Worm (Caenorhabditis elegans): ENCODE measurements around the gene glb-29.

The glb-29 gene

DNA sequence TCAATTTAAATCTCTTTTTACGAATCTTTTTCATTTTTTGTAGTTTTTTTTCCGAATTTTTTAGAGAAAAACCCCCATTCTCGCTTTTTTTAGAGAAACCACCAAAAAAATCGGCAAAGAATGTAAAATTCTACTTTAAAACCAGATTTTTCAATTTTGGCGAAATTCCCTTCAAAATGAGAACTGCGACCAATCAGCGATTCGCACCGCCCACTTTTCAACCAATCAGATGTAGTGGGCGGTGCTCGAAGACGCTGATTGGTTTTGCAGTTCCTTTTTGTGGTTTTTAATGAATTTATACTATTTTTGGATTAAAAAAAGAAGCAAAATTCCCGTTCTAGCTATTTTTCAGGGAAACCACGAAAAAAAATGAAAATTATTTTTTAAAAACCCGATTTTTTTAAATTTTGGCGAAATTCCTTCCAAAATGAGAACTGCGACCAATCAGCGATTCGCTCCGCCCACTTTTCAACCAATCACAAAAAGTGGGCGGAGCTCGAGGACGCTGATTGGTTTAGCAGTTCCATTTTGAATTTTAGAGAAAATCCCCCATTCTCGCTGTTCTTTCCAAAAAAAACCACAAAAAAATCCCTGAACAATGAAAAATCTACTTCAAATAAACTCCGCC, 37.7 kb upstream of the glb-29 start:
- TF ChIP-seq zfp-3 (GFP tag; conservative IDR thresholded peaks at IDR 0.05) (no peak), mdt-29 (GFP tag; IDR thresholded peaks at IDR 0.05) (no peak), F37D6.2 (tag; optimal IDR thresholded peaks at IDR 0.05) (no peak), madf-5 (GFP tag; IDR thresholded peaks at IDR 0.05) (no peak), lin-1 (GFP tag; IDR thresholded peaks at IDR 0.05) (no peak), sdz-12 (GFP tag; optimal IDR thresholded peaks at IDR 0.05) (no peak), lin-38 (GFP tag; IDR thresholded peaks at IDR 0.05) (no peak), lin-15B (tag; optimal IDR thresholded peaks at IDR 0.05) (no peak), nhr-25 (tag; optimal IDR thresholded peaks at IDR 0.05; ENCODE audit: borderline replicate concordance, insufficient read depth) (no peak), R02D3.7 (tag; optimal IDR thresholded peaks at IDR 0.05) (no peak), ces-1 (GFP tag; optimal IDR thresholded peaks at IDR 0.05) (no peak), ceh-62 (tag; optimal IDR thresholded peaks at IDR 0.05) (no peak), zip-2 (tag; optimal IDR thresholded peaks at IDR 0.05) (no peak)

DNA sequence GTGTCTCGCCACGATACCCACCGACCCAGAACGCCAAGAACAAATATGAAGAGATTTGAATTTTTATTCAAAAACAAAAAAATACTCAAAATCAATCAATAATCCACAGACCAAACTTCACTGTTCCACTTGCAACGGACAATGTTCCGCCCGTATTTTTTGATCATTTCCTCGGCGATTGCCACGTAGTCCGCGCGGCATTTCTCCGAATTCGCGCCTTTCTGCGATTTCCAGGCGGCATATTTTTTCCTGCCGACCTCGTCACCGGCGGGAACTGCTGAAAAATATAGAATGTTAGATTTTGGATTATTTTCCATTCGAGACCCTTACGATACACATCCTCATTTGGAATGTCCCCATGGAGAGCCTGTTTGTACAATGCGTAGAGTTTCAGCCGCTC, 36.6 kb upstream of the glb-29 start:
- TF ChIP-seq F44E2.7 (GFP tag; IDR thresholded peaks at IDR 0.05), result no peak
- TF ChIP-seq nhr-25 (tag; optimal IDR thresholded peaks at IDR 0.05; ENCODE audit: borderline replicate concordance, insufficient read depth), result no peak
- no peak for TF ChIP-seq tag-97 (GFP tag; IDR thresholded peaks at IDR 0.05)
- TF ChIP-seq lsy-2 (tag; optimal IDR thresholded peaks at IDR 0.05), result no peak
- TF ChIP-seq F10B5.3 (tag; optimal IDR thresholded peaks at IDR 0.05), result no peak
- TF ChIP-seq aha-1 (tag), result peak; percentile 40
- TF ChIP-seq daf-12 (tag; optimal IDR thresholded peaks at IDR 0.05), result no peak
- peak; percentile 4 for TF ChIP-seq unc-130 (GFP tag; optimal IDR thresholded peaks at IDR 0.05)

DNA sequence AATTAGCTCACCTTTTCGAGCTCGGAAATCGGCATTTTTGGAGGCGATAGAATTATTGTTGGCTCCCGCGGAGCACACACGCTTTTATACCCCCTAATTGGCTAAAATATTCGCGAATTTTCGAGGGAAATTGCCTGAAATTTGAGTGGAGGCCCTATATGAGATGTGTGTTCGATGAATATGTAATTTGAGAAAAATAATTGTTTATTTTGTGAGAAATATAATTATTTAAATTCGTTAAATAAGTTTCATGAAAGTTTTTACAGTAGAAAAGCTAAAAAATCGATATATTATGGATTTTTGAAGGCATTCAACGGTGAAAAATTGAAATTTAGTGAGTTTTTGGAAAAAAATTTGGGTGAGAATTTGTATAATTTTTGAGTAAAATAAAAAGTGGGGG, 35.2 kb upstream of the glb-29 start, which contains the start of gene acbp-6:
Gene acbp-6 (minus strand): TSS at position 101 of the 400 bp plus-strand sequence.
- TF ChIP-seq unc-62 (GFP tag; optimal IDR thresholded peaks at IDR 0.05 in 1 of 2) (peak in 1 of 2 experiments; percentile 78), unc-62 (tag; optimal IDR thresholded peaks at IDR 0.05) (no peak), mep-1 (tag; optimal IDR thresholded peaks at IDR 0.05) (no peak)

DNA sequence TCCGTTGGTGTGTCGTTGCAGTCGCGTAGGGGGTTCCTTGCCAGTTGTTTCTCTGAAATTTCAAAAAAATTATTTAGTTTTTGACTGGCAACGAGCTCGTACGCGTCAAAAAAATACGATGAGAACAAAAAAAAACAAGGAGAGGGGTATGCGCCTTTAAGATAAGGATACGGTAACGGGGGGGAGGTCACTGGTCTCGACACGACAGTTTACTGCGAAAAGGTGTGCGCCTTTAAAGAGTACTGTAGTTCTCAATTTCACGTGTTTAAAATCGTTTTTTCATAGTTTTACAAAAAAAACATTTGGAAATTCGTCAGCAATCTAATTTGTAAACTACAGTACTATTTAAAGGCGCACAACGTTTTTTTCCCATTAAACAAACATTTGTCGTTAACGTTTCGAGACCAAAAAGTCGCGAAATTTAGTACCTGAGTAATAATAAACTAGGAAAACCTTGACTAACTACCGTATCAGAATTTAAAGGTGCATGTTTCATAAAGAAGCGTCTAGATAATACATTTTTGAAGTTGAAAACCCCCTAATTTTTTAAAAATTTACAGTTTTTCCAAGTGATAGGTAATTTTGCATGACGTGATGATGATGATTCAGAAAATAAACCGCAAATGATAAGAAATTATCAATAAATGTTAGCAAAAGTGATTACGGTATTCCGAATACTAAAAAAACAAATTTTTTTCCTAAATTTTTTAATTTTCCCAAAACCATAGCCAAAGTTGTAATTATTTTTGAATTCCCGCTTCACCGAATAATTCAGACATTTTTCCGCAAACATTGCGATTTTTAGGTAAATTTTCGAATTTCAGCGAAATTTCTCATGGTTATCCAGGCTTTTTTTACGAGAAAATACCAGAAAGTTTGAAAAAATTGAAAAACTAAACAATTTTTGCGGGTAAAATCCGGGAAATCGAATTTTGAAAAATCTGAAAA, 34.5 kb upstream of the glb-29 start:
- peak; percentile 34 for TF ChIP-seq nhr-48 (tag; optimal IDR thresholded peaks at IDR 0.05)
- no peak for TF ChIP-seq daf-12 (tag; optimal IDR thresholded peaks at IDR 0.05)
- no peak for TF ChIP-seq zfp-3 (GFP tag; conservative IDR thresholded peaks at IDR 0.05)
- no peak for TF ChIP-seq F49E8.2 (tag; optimal IDR thresholded peaks at IDR 0.05; ENCODE audit: borderline replicate concordance)
- TF ChIP-seq Y105C5A.15 (GFP tag; IDR thresholded peaks at IDR 0.05), result no peak
- peak; percentile 25 for TF ChIP-seq T20F7.1 (GFP tag; optimal IDR thresholded peaks at IDR 0.05)
- TF ChIP-seq lin-13 (GFP tag; optimal IDR thresholded peaks at IDR 0.05), result peak; percentile 23
- TF ChIP-seq unc-62 (GFP tag; optimal IDR thresholded peaks at IDR 0.05 in 1 of 2), result no peak
- no peak for TF ChIP-seq unc-62 (tag; optimal IDR thresholded peaks at IDR 0.05)
- TF ChIP-seq T26A8.4 (GFP tag; IDR thresholded peaks at IDR 0.05), result peak; percentile 67
- peak; percentile 50 for TF ChIP-seq hlh-11 (tag; optimal IDR thresholded peaks at IDR 0.05)
- TF ChIP-seq ceh-32 (tag; optimal IDR thresholded peaks at IDR 0.05; ENCODE audit: poor library complexity), result no peak
- TF ChIP-seq ztf-7 (tag; optimal IDR thresholded peaks at IDR 0.05), result no peak
- TF ChIP-seq nhr-42 (GFP tag; IDR thresholded peaks at IDR 0.05), result peak; percentile 49
- TF ChIP-seq ztf-11 (tag; optimal IDR thresholded peaks at IDR 0.05), result no peak
- no peak for TF ChIP-seq lin-15B (tag; optimal IDR thresholded peaks at IDR 0.05)
- TF ChIP-seq daf-16 (GFP tag; optimal IDR thresholded peaks at IDR 0.05), result peak in 1 of 2 experiments; percentile 24
- TF ChIP-seq daf-16 (tag; optimal IDR thresholded peaks at IDR 0.05), result peak; percentile 68
- no peak for TF ChIP-seq lim-7 (GFP tag; IDR thresholded peaks at IDR 0.05)
- TF ChIP-seq nhr-237 (tag; optimal IDR thresholded peaks at IDR 0.05), result no peak
- TF ChIP-seq nhr-111 (GFP tag; optimal IDR thresholded peaks at IDR 0.05), result no peak
- no peak for TF ChIP-seq madf-9 (GFP tag; conservative IDR thresholded peaks at IDR 0.05)
- no peak for TF ChIP-seq mxl-2 (GFP tag; conservative IDR thresholded peaks at IDR 0.05)
- peak; percentile 96 for TF ChIP-seq aha-1 (tag)
- TF ChIP-seq Y75B8A.6 (GFP tag; IDR thresholded peaks at IDR 0.05), result no peak
- no peak for TF ChIP-seq F44E2.7 (GFP tag; IDR thresholded peaks at IDR 0.05)
- no peak for TF ChIP-seq lir-3 (tag; optimal IDR thresholded peaks at IDR 0.05)

All from whole organism, L4 larva.